Worm (Caenorhabditis elegans): ENCODE measurements around the gene ZC449.4.

Gene ZC449.4

DNA sequence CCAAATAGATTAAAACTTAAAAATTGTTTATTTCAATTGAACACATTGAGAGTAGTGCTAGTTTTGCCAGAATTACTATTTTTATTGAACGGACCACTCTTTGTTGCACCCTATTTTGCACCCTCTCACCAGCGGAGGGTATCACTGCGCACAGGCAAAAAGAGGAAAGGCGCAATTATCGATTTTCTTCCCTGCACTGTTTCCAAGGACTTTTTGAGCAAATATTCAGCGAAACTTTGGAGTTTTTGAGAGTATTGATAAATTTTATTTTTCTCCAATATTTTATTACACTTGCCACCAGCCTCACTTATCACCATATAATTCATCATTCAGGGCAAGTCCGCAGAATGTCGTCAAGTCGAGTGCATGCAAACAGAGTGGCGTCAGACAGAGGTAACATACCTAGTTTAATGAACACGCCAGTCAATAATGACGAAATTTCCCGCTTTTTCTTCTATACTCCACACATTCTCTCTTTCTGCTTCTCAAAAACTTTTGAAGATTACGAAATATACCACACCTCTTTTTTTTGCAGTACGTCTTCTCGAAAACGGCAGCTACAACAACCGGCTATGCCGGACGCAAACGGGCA lies 15.6 kb downstream of the ZC449.4 start:
- TF ChIP-seq lsy-2 (tag; optimal IDR thresholded peaks at IDR 0.05): peak in 1 of 2 experiments; percentile 27
- TF ChIP-seq lin-13 (GFP tag; optimal IDR thresholded peaks at IDR 0.05): peak; percentile 18
- no peak for TF ChIP-seq ZK546.5 (tag; optimal IDR thresholded peaks at IDR 0.05)
- peak; percentile 0 for TF ChIP-seq gmeb-1 (tag; optimal IDR thresholded peaks at IDR 0.05)
- TF ChIP-seq C34F6.9 (tag; optimal IDR thresholded peaks at IDR 0.05): peak; percentile 56
- TF ChIP-seq unc-55 (GFP tag; optimal IDR thresholded peaks at IDR 0.05): peak; percentile 75
- peak; percentile 70 for TF ChIP-seq fos-1 (tag; optimal IDR thresholded peaks at IDR 0.05)
- TF ChIP-seq sma-9 (GFP tag; optimal IDR thresholded peaks at IDR 0.05): peak; percentile 20
- no peak for TF ChIP-seq sma-9 (tag; optimal IDR thresholded peaks at IDR 0.05)
- no peak for TF ChIP-seq zag-1 (tag; optimal IDR thresholded peaks at IDR 0.05)
- TF ChIP-seq crh-2 (tag; optimal IDR thresholded peaks at IDR 0.05): peak; percentile 51
- no peak for TF ChIP-seq unc-39 (tag; optimal IDR thresholded peaks at IDR 0.05)
- TF ChIP-seq nhr-129 (tag; optimal IDR thresholded peaks at IDR 0.05): peak; percentile 72

DNA sequence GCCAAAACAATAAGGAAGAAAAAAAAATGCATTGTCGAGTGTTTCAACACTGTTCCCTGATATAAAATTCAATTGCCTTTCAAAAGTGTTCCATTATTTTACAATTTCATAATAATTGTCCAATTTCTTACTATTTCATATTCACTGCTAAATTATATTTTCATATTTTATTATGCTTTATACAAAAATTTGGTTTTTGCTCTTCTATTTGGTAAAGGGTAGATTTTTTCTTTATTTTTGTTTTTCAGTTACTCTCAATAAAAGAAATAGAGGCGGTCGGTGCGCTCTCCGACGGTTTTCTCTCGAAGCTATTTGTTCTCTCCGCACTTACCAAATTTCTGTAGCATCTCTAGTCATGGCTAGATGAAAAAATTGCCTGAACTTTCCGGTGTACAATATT lies 16.2 kb downstream of the ZC449.4 start, which contains the start of gene sek-3:
Gene sek-3 (plus strand): TSS at position 301 of the 400 bp plus-strand sequence.
- no peak for TF ChIP-seq ceh-82 (tag; optimal IDR thresholded peaks at IDR 0.05)
- no peak for TF ChIP-seq C34F6.9 (tag; optimal IDR thresholded peaks at IDR 0.05)
- no peak for TF ChIP-seq elt-1 (tag; optimal IDR thresholded peaks at IDR 0.05)
- TF ChIP-seq R02D3.7 (tag; optimal IDR thresholded peaks at IDR 0.05): no peak
- TF ChIP-seq blmp-1 (tag; optimal IDR thresholded peaks at IDR 0.05; ENCODE audit: insufficient read depth): no peak
- TF ChIP-seq ztf-1 (GFP tag; conservative IDR thresholded peaks at IDR 0.05): no peak
- TF ChIP-seq nhr-6 (tag; optimal IDR thresholded peaks at IDR 0.05): no peak
- TF ChIP-seq sem-4 (tag; optimal IDR thresholded peaks at IDR 0.05): no peak
- no peak for TF ChIP-seq zag-1 (tag; optimal IDR thresholded peaks at IDR 0.05)
- no peak for TF ChIP-seq lsy-2 (tag; optimal IDR thresholded peaks at IDR 0.05)
- no peak for TF ChIP-seq sma-9 (GFP tag; optimal IDR thresholded peaks at IDR 0.05)
- TF ChIP-seq sma-9 (tag; optimal IDR thresholded peaks at IDR 0.05): no peak
- TF ChIP-seq egl-27 (tag; optimal IDR thresholded peaks at IDR 0.05): no peak
- TF ChIP-seq alr-1 (tag; optimal IDR thresholded peaks at IDR 0.05): no peak
- TF ChIP-seq nhr-21 (tag; optimal IDR thresholded peaks at IDR 0.05): no peak
- no peak for TF ChIP-seq mdl-1 (tag; optimal IDR thresholded peaks at IDR 0.05)
- no peak for TF ChIP-seq aly-2 (tag; optimal IDR thresholded peaks at IDR 0.05)
- TF ChIP-seq ztf-4 (tag; optimal IDR thresholded peaks at IDR 0.05): no peak
- TF ChIP-seq nhr-10 (tag; optimal IDR thresholded peaks at IDR 0.05): no peak

DNA sequence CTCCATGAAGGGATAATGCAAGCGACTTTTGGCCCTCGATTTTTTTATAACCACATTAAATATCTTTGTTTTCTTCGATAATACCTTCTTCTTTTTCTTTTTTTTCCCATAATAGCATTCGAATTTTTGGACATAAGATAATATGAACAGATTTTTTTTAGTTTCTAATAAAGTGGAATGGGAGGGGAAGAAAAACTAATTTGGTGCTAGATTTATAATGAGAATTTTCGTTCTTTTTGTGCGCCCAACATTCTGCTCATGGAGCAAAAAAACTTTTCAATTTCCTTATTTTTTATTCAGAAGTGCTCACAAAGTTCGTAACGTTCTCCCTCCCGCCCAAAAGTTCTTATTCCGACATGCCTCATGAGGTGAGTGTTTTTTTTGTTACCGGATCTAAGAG lies 18.0 kb downstream of the ZC449.4 start, which contains the start of gene ZC449.8:
Gene ZC449.8 (plus strand): TSS at position 301 of the 400 bp plus-strand sequence.
- TF ChIP-seq crh-2 (tag; optimal IDR thresholded peaks at IDR 0.05) (no peak), unc-55 (GFP tag; optimal IDR thresholded peaks at IDR 0.05) (no peak), skn-1 (tag; optimal IDR thresholded peaks at IDR 0.05) (no peak), sma-9 (GFP tag; optimal IDR thresholded peaks at IDR 0.05) (no peak), sma-9 (tag; optimal IDR thresholded peaks at IDR 0.05) (no peak), unc-39 (tag; optimal IDR thresholded peaks at IDR 0.05) (no peak), lin-13 (GFP tag; optimal IDR thresholded peaks at IDR 0.05) (no peak), ZK546.5 (tag; optimal IDR thresholded peaks at IDR 0.05) (no peak), lin-11 (tag; optimal IDR thresholded peaks at IDR 0.05) (no peak), snpc-4 (tag; optimal IDR thresholded peaks at IDR 0.05) (no peak), nhr-237 (tag; optimal IDR thresholded peaks at IDR 0.05) (no peak), mbf-1 (tag; optimal IDR thresholded peaks at IDR 0.05) (no peak), nhr-21 (tag; optimal IDR thresholded peaks at IDR 0.05) (no peak), mab-5 (tag; optimal IDR thresholded peaks at IDR 0.05) (no peak), ztf-1 (GFP tag; conservative IDR thresholded peaks at IDR 0.05) (no peak), zag-1 (tag; optimal IDR thresholded peaks at IDR 0.05) (no peak), unc-62 (GFP tag; optimal IDR thresholded peaks at IDR 0.05) (no peak), C34F6.9 (tag; optimal IDR thresholded peaks at IDR 0.05) (no peak)

DNA sequence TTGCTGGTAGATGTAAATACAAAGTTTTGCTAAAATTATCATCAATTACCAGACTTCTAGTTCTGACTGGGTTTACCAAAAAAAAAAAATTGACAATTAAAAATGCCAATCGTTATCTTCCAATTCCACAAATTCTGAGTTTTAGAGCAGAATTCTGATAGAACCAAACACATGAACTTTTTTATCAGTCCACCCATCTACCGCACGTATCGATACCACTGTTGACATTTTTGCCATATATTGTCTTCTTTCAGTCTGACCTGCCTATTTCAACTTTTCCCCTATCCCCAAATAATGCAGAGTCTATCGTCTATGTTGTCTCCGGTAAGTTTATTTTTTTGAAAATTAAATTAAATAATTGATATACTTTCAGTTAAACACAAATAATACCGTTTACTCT lies 19.9 kb downstream of the ZC449.4 start, which contains the start of gene ZC449.7:
Gene ZC449.7 (plus strand): TSS at position 249 of the 400 bp plus-strand sequence.
- TF ChIP-seq nhr-10 (tag; optimal IDR thresholded peaks at IDR 0.05): no peak
- TF ChIP-seq unc-62 (GFP tag; optimal IDR thresholded peaks at IDR 0.05): no peak
- TF ChIP-seq F13H6.1 (tag; optimal IDR thresholded peaks at IDR 0.05): no peak
- TF ChIP-seq blmp-1 (tag; optimal IDR thresholded peaks at IDR 0.05; ENCODE audit: insufficient read depth): no peak
- no peak for TF ChIP-seq aly-2 (tag; optimal IDR thresholded peaks at IDR 0.05)
- TF ChIP-seq nhr-23 (tag; optimal IDR thresholded peaks at IDR 0.05): no peak
- no peak for TF ChIP-seq crh-2 (tag; optimal IDR thresholded peaks at IDR 0.05)
- no peak for TF ChIP-seq ceh-82 (tag; optimal IDR thresholded peaks at IDR 0.05)
- TF ChIP-seq sem-4 (tag; optimal IDR thresholded peaks at IDR 0.05): no peak
- no peak for TF ChIP-seq dmd-4 (tag; optimal IDR thresholded peaks at IDR 0.05)
- no peak for TF ChIP-seq zag-1 (tag; optimal IDR thresholded peaks at IDR 0.05)
- TF ChIP-seq nhr-6 (tag; optimal IDR thresholded peaks at IDR 0.05): no peak
- TF ChIP-seq lin-11 (tag; optimal IDR thresholded peaks at IDR 0.05): no peak
- TF ChIP-seq nhr-25 (tag; optimal IDR thresholded peaks at IDR 0.05): no peak
- TF ChIP-seq nhr-129 (tag; optimal IDR thresholded peaks at IDR 0.05): no peak
- TF ChIP-seq skn-1 (tag; optimal IDR thresholded peaks at IDR 0.05): no peak
- TF ChIP-seq egl-27 (tag; optimal IDR thresholded peaks at IDR 0.05): no peak
- TF ChIP-seq nhr-237 (tag; optimal IDR thresholded peaks at IDR 0.05): no peak
- TF ChIP-seq gmeb-1 (tag; optimal IDR thresholded peaks at IDR 0.05): no peak
- TF ChIP-seq alr-1 (tag; optimal IDR thresholded peaks at IDR 0.05): no peak
